Fruit fly (Drosophila melanogaster) whole organism, embryonic: Measurements from ENCODE around the gene AlaRS-m.
A peak's percentile ranks its signal among the peaks of the same experiment; 100 is the strongest.

ENCODE experiments used
- CG10366 ChIP-seq: fragments of 200-800 bp; sonication (Bioruptor generic); IDR thresholded peaks from 2 replicates; pipeline ENCODE4 v1.3.6; 2022; ENCODE audit warnings: missing biosample characterization, missing genetic modification characterization
- CG10462 ChIP-seq: fragments of 200-800 bp; sonication (Bioruptor generic); optimal IDR thresholded peaks from 2 replicates; lab custom pipeline; 2016; ENCODE audit warnings: missing biosample characterization, missing genetic modification characterization
- CG12299 ChIP-seq: fragments of 200-800 bp; sonication (Bioruptor generic); optimal IDR thresholded peaks from 2 replicates; lab custom pipeline; 2018; ENCODE audit warnings: missing biosample characterization, mild to moderate bottlenecking, missing genetic modification characterization
- CG12391 ChIP-seq: fragments of 200-800 bp; sonication (Bioruptor generic); optimal IDR thresholded peaks from 3 replicates; lab custom pipeline; 2018; ENCODE audit warnings: missing biosample characterization, mild to moderate bottlenecking, missing genetic modification characterization, moderate library complexity
- CG12659 ChIP-seq: fragments of 200-800 bp; sonication (Bioruptor generic); optimal IDR thresholded peaks from 3 replicates; lab custom pipeline; 2017; ENCODE audit warnings: mild to moderate bottlenecking, missing biosample characterization, missing genetic modification reagents, missing genetic modification characterization
- CG15514 ChIP-seq: fragments of 200-800 bp; sonication (Bioruptor generic); optimal IDR thresholded peaks from 3 replicates; lab custom pipeline; 2017; ENCODE audit warnings: missing biosample characterization, missing genetic modification characterization, mild to moderate bottlenecking, moderate library complexity, missing genetic modification reagents
- CG17359 ChIP-seq: fragments of 200-800 bp; sonication (Bioruptor generic); optimal IDR thresholded peaks from 3 replicates; lab custom pipeline; 2018; ENCODE audit warnings: missing biosample characterization, mild to moderate bottlenecking, missing genetic modification characterization, moderate library complexity
- CG2120 ChIP-seq: fragments of 200-800 bp; sonication (Bioruptor generic); optimal IDR thresholded peaks from 3 replicates; lab custom pipeline; 2016; ENCODE audit warnings: missing biosample characterization, missing genetic modification characterization
- CG2202 ChIP-seq: fragments of 200-800 bp; sonication (Bioruptor generic); optimal IDR thresholded peaks from 2 replicates; lab custom pipeline; 2018; ENCODE audit warnings: missing biosample characterization, mild to moderate bottlenecking, missing genetic modification characterization
- CG2712 ChIP-seq: fragments of 200-800 bp; optimal IDR thresholded peaks from 3 replicates; lab custom pipeline; 2019; ENCODE audit warnings: missing biosample characterization, mild to moderate bottlenecking, missing genetic modification characterization, moderate library complexity
- CG3407 ChIP-seq: fragments of 200-800 bp; sonication (Bioruptor generic); optimal IDR thresholded peaks from 2 replicates; lab custom pipeline; 2018; ENCODE audit warnings: missing biosample characterization, mild to moderate bottlenecking, missing genetic modification characterization
- CG3838 ChIP-seq: fragments of 200-800 bp; sonication (Bioruptor generic); optimal IDR thresholded peaks from 3 replicates; lab custom pipeline; 2016; ENCODE audit warnings: missing biosample characterization, missing genetic modification characterization
- CG3847 ChIP-seq: fragments of 200-800 bp; sonication (Bioruptor generic); IDR thresholded peaks from 2 replicates; pipeline ENCODE4 v1.3.6; 2022; ENCODE audit warnings: missing biosample characterization, missing genetic modification characterization
- CG4730 ChIP-seq: fragments of 200-800 bp; sonication (Bioruptor generic); IDR thresholded peaks from 2 replicates; pipeline ENCODE4 v1.3.6; 2022; ENCODE audit warnings: missing biosample characterization, missing genetic modification characterization
- CG4820 ChIP-seq: fragments of 200-800 bp; sonication (Bioruptor generic); optimal IDR thresholded peaks from 3 replicates; lab custom pipeline; 2016; ENCODE audit warnings: missing biosample characterization, missing genetic modification characterization
- CG6791 ChIP-seq: fragments of 200-800 bp; sonication (Bioruptor generic); IDR thresholded peaks from 3 replicates; pipeline ENCODE4 v1.3.6; 2022; ENCODE audit warnings: missing biosample characterization, missing genetic modification characterization; ENCODE audit not compliant: partially characterized antibody
- CG9727 ChIP-seq: fragments of 200-800 bp; sonication (Bioruptor generic); optimal IDR thresholded peaks from 3 replicates; lab custom pipeline; 2017; ENCODE audit warnings: missing biosample characterization, mild to moderate bottlenecking, missing genetic modification characterization
- Dad ChIP-seq: fragments of 200-800 bp; sonication (Bioruptor generic); optimal IDR thresholded peaks from 3 replicates; lab custom pipeline; 2016; ENCODE audit warnings: missing biosample characterization, missing genetic modification characterization
- H2.0 ChIP-seq: fragments of 200-800 bp; sonication (Bioruptor generic); IDR thresholded peaks from 2 replicates; pipeline ENCODE4 v1.3.6; 2022; ENCODE audit warnings: missing biosample characterization, missing genetic modification characterization
- HmgZ ChIP-seq: fragments of 200-800 bp; sonication (Bioruptor generic); optimal IDR thresholded peaks from 2 replicates; lab custom pipeline; 2018; ENCODE audit warnings: missing biosample characterization, mild to moderate bottlenecking, missing genetic modification characterization
- Lpt ChIP-seq: fragments of >200 bp; optimal IDR thresholded peaks from 2 replicates; lab custom pipeline; 2018; ENCODE audit warnings: missing biosample characterization, missing genetic modification characterization
- MTF-1 ChIP-seq: fragments of 200-800 bp; sonication (Bioruptor generic); optimal IDR thresholded peaks from 2 replicates; lab custom pipeline; 2018; ENCODE audit warnings: missing biosample characterization, mild to moderate bottlenecking, missing genetic modification characterization, borderline replicate concordance
- Max ChIP-seq: fragments of 200-800 bp; sonication (Bioruptor generic); optimal IDR thresholded peaks from 2 replicates; lab custom pipeline; 2016; ENCODE audit warnings: missing biosample characterization, mild to moderate bottlenecking, missing genetic modification characterization
- NC2β ChIP-seq: fragments of 200-800 bp; sonication (Bioruptor generic); optimal IDR thresholded peaks from 2 replicates; lab custom pipeline; 2016; ENCODE audit warnings: missing biosample characterization, missing genetic modification characterization
- Nf-YB ChIP-seq: fragments of 200-800 bp; sonication (Bioruptor generic); optimal IDR thresholded peaks from 3 replicates; lab custom pipeline; 2019; ENCODE audit warnings: missing biosample characterization, mild to moderate bottlenecking, missing genetic modification characterization, moderate library complexity
- Poxn ChIP-seq: fragments of 200-800 bp; sonication (Bioruptor generic); IDR thresholded peaks from 2 replicates; pipeline ENCODE4 v1.3.6; 2022; ENCODE audit warnings: missing biosample characterization, missing genetic modification characterization
- Sin3A ChIP-seq: fragments of >200 bp; optimal IDR thresholded peaks from 2 replicates; lab custom pipeline; 2018
- Xrp1 ChIP-seq: fragments of 200-800 bp; sonication (Bioruptor generic); IDR thresholded peaks from 2 replicates; pipeline ENCODE4 v1.3.6; 2022; ENCODE audit warnings: missing biosample characterization, missing genetic modification characterization
- YL-1 ChIP-seq: fragments of 200-800 bp; sonication (Bioruptor generic); optimal IDR thresholded peaks from 3 replicates; lab custom pipeline; 2017; ENCODE audit warnings: missing biosample characterization, mild to moderate bottlenecking, missing genetic modification characterization
- bbx ChIP-seq: fragments of 200-800 bp; sonication (Bioruptor generic); IDR thresholded peaks from 2 replicates; pipeline ENCODE4 v1.3.6; 2022; ENCODE audit warnings: missing biosample characterization, missing genetic modification characterization; ENCODE audit not compliant: partially characterized antibody
- corto ChIP-seq: fragments of 200-800 bp; sonication (Bioruptor generic); optimal IDR thresholded peaks from 2 replicates; lab custom pipeline; 2016; ENCODE audit warnings: missing biosample characterization, mild to moderate bottlenecking, missing genetic modification characterization, moderate library complexity
- dan ChIP-seq: fragments of 200-800 bp; sonication (Bioruptor generic); IDR thresholded peaks from 2 replicates; pipeline ENCODE4 v1.3.6; 2022; ENCODE audit warnings: missing biosample characterization, missing genetic modification characterization
- dysf ChIP-seq: fragments of 200-800 bp; sonication (Bioruptor generic); IDR thresholded peaks from 3 replicates; pipeline ENCODE4 v1.3.6; 2022; ENCODE audit warnings: missing biosample characterization, missing genetic modification characterization
- en ChIP-seq: fragments of 200-800 bp; sonication (Bioruptor generic); optimal IDR thresholded peaks from 2 replicates; lab custom pipeline; 2016; ENCODE audit warnings: missing biosample characterization, missing genetic modification characterization
- gfzf ChIP-seq: fragments of 200-800 bp; sonication (Bioruptor generic); optimal IDR thresholded peaks from 2 replicates; lab custom pipeline; 2016; ENCODE audit warnings: missing biosample characterization, mild to moderate bottlenecking, missing genetic modification characterization, moderate library complexity
- kay ChIP-seq: fragments of 200-800 bp; sonication (Bioruptor generic); optimal IDR thresholded peaks from 2 replicates; lab custom pipeline; 2016; ENCODE audit warnings: missing biosample characterization, missing genetic modification characterization
- lbe ChIP-seq: fragments of 200-800 bp; sonication (Bioruptor generic); optimal IDR thresholded peaks from 2 replicates; lab custom pipeline; 2016; ENCODE audit warnings: missing biosample characterization, mild to moderate bottlenecking, missing genetic modification characterization
- mam ChIP-seq: fragments of 200-800 bp; sonication (Bioruptor generic); optimal IDR thresholded peaks from 3 replicates; lab custom pipeline; 2016; ENCODE audit warnings: missing biosample characterization, missing genetic modification characterization
- pfk ChIP-seq: fragments of 200-800 bp; sonication (Bioruptor generic); optimal IDR thresholded peaks from 2 replicates; lab custom pipeline; 2018; ENCODE audit warnings: missing biosample characterization, mild to moderate bottlenecking, missing genetic modification characterization, moderate library complexity
- pum ChIP-seq: fragments of 200-800 bp; sonication (Bioruptor generic); optimal IDR thresholded peaks from 2 replicates; lab custom pipeline; 2016; ENCODE audit warnings: missing biosample characterization, missing genetic modification characterization
- ranshi ChIP-seq: fragments of 200-800 bp; sonication (Bioruptor generic); IDR thresholded peaks from 2 replicates; pipeline ENCODE4 v1.3.6; 2022; ENCODE audit warnings: missing biosample characterization, missing genetic modification characterization
- row ChIP-seq: fragments of 200-800 bp; sonication (Bioruptor generic); IDR thresholded peaks from 3 replicates; pipeline ENCODE4 v1.3.6; 2022; ENCODE audit warnings: missing biosample characterization, missing genetic modification characterization
- salm ChIP-seq: fragments of 200-800 bp; sonication (Bioruptor generic); optimal IDR thresholded peaks from 2 replicates; lab custom pipeline; 2018; ENCODE audit warnings: missing biosample characterization, mild to moderate bottlenecking, missing genetic modification characterization
- sisA ChIP-seq: fragments of 200-800 bp; sonication (Bioruptor generic); IDR thresholded peaks from 2 replicates; pipeline ENCODE4 v1.3.6; 2022; ENCODE audit warnings: missing biosample characterization, missing genetic modification characterization
- slbo ChIP-seq: fragments of 200-800 bp; sonication (Bioruptor generic); IDR thresholded peaks from 2 replicates; pipeline ENCODE4 v1.3.6; 2022; ENCODE audit warnings: missing biosample characterization, missing genetic modification characterization
- sna ChIP-seq: fragments of 200-800 bp; sonication (Bioruptor generic); IDR thresholded peaks from 2 replicates; pipeline ENCODE4 v1.3.6; 2022; ENCODE audit warnings: missing biosample characterization, missing genetic modification characterization; ENCODE audit not compliant: partially characterized antibody
- so ChIP-seq: fragments of 200-800 bp; sonication (Bioruptor generic); IDR thresholded peaks from 3 replicates; pipeline ENCODE4 v1.3.6; 2022; ENCODE audit warnings: missing biosample characterization, missing genetic modification characterization
- stwl ChIP-seq: fragments of 200-800 bp; sonication (Bioruptor generic); optimal IDR thresholded peaks from 3 replicates; lab custom pipeline; 2018; ENCODE audit warnings: missing biosample characterization, mild to moderate bottlenecking, missing genetic modification characterization, moderate library complexity
- ttk ChIP-seq: fragments of 200-800 bp; sonication (Bioruptor generic); IDR thresholded peaks from 2 replicates; pipeline ENCODE4 v2.1.2; 2022; ENCODE audit warnings: missing biosample characterization, missing genetic modification characterization
- tx ChIP-seq: fragments of 200-800 bp; sonication (Bioruptor generic); optimal IDR thresholded peaks from 2 replicates; lab custom pipeline; 2016; ENCODE audit warnings: missing biosample characterization, missing genetic modification characterization
- zen ChIP-seq: fragments of 200-800 bp; sonication (Bioruptor generic); optimal IDR thresholded peaks from 3 replicates; lab custom pipeline; 2018; ENCODE audit warnings: missing biosample characterization, mild to moderate bottlenecking, missing genetic modification characterization, moderate library complexity
- zf30C ChIP-seq: fragments of 200-800 bp; sonication (Bioruptor generic); optimal IDR thresholded peaks from 3 replicates; lab custom pipeline; 2018; ENCODE audit warnings: missing biosample characterization, mild to moderate bottlenecking, missing genetic modification characterization

The AlaRS-m gene

DNA sequence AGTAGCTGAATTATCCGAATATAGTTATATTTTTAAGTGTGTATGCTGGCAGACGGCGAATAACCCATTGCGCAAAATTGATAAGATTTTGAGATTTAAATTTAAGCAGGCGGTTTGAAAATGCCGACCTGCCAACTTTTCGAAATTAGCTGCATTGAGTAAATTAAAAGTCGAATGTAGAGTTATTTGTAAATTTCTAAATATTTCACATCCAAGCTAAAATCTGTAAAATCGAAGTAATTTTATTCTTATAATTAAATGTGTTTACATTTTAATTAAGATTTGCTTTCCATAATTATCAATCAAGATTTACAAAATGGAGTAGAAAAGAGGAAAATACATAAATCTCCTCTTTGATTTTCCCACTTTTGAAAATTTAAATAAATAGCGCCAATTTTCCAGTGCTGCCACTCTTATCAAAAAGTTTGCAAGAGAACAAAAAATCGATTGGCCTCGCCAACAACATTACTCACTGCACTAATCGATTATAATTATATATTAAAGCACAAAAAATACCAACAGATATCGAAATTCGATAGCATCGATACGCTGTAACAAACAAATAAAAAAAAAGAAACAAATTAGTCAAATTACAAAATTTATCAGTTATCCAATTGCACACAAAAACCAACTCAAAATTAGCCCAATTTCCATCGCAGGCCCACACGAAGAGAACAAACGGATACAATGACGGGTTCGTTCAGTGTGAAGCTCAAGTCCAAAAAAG, 12.0 kb upstream of the AlaRS-m start, which contains the start of gene Yod1 (continued):
- TF ChIP-seq CG10462 (GFP tag; lab: Kevin White, UChicago) (no peak), CG4730 (GFP tag; lab: Robert Waterston, UW) (no peak), CG3838 (GFP tag; lab: Kevin White, UChicago) (no peak), CG12391 (tag; lab: Kevin White, UChicago) (peak; percentile 18), bbx (GFP tag; lab: Robert Waterston, UW) (peak; percentile 67), salm (tag; lab: Kevin White, UChicago) (no peak), stwl (tag; lab: Kevin White, UChicago) (peak; percentile 97), HmgZ (peak; percentile 25), corto (GFP tag; lab: Kevin White, UChicago) (no peak), NC2β (GFP tag; lab: Kevin White, UChicago) (no peak), Nf-YB (no peak), CG2712 (tag; lab: Kevin White, UChicago) (peak; percentile 46), CG12659 (GFP tag; lab: Kevin White, UChicago) (peak; percentile 57), Poxn (GFP tag; lab: Robert Waterston, UW) (no peak), ranshi (GFP tag; lab: Robert Waterston, UW) (no peak), so (no peak), CG6791 (GFP tag; lab: Robert Waterston, UW) (peak; percentile 82), Xrp1 (GFP tag; lab: Robert Waterston, UW) (no peak), slbo (GFP tag; lab: Robert Waterston, UW) (no peak), sna (GFP tag; lab: Robert Waterston, UW) (peak; percentile 77), dan (GFP tag; lab: Robert Waterston, UW) (no peak), tx (GFP tag; lab: Kevin White, UChicago) (no peak), CG9727 (GFP tag; lab: Kevin White, UChicago) (no peak), row (GFP tag; lab: Robert Waterston, UW) (no peak), CG3407 (GFP tag; lab: Kevin White, UChicago) (no peak), CG12299 (no peak), ttk (no peak), Lpt (GFP tag; lab: Kevin White, UChicago) (no peak), zen (tag; lab: Kevin White, UChicago) (peak; percentile 1), sisA (GFP tag; lab: Robert Waterston, UW) (no peak), dysf (GFP tag; lab: Robert Waterston, UW) (no peak), lbe (GFP tag; lab: Kevin White, UChicago) (peak; percentile 21), H2.0 (GFP tag; lab: Robert Waterston, UW) (no peak), CG2202 (tag; lab: Kevin White, UChicago) (no peak), CG3847 (GFP tag; lab: Robert Waterston, UW) (peak; percentile 13; the same call in 1 of the 2 replicates), kay (GFP tag; lab: Kevin White, UChicago) (peak; percentile 62), zf30C (GFP tag; lab: Kevin White, UChicago) (no peak)

DNA sequence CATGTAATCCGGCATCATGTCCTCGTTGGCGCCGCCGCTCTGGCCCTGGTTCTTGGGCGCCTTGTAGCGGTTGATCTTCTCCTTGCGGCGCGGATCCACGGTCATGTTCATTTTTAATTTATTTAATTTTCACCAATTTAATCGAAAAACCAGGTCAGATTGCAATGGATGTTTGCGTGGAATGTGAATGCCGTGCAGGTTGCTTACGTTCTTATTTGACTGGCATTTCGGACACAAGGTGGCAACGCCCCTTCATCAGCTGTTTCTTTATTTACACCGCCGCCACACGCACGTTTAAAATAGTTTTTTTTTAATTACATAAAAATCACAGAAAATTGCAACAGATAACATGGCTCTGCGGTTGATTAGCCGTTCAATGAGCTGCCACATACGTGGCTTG, 9.8 kb upstream of the AlaRS-m start, which contains the start of the genes CG10674 and CG4611:
Gene CG10674, minus strand, starts transcription at position 170 of the 400 bp plus-strand sequence.
Gene CG4611, plus strand, starts transcription at position 254 of the 400 bp plus-strand sequence.
- TF ChIP-seq CG15514 (GFP tag; lab: Kevin White, UChicago) (peak; percentile 26), mam (GFP tag; lab: Kevin White, UChicago) (no peak), en (no peak), CG4820 (GFP tag; lab: Kevin White, UChicago) (no peak), pum (GFP tag; lab: Kevin White, UChicago) (no peak), pfk (no peak), CG10366 (GFP tag; lab: Robert Waterston, UW) (no peak), CG17359 (tag; lab: Kevin White, UChicago) (no peak), CG2120 (peak; percentile 28), Max (no peak), Dad (peak; percentile 13), gfzf (GFP tag; lab: Kevin White, UChicago) (no peak), Sin3A (lab: Kevin White, UChicago) (peak; percentile 28), YL-1 (peak; percentile 87), MTF-1 (no peak)
